Worm (Caenorhabditis elegans): ENCODE results near the gene C16E9.2.

- TF ChIP-seq nhr-19 (GFP tag; conservative IDR thresholded peaks at IDR 0.05): no peak
- no peak for TF ChIP-seq blmp-1 (tag; optimal IDR thresholded peaks at IDR 0.05)
- no peak for TF ChIP-seq nhr-84 (tag; optimal IDR thresholded peaks at IDR 0.05)
- no peak for TF ChIP-seq irx-1 (tag; optimal IDR thresholded peaks at IDR 0.05)
- TF ChIP-seq Y116A8C.19 (tag; optimal IDR thresholded peaks at IDR 0.05; ENCODE audit: borderline replicate concordance): no peak
- TF ChIP-seq swsn-7 (tag; optimal IDR thresholded peaks at IDR 0.05): no peak
Measured at ce11 chrX:6962347-6962746, 26.8 kb downstream of the C16E9.2 start.
